Fruit fly (Drosophila melanogaster) whole organism, embryonic: Measurements from ENCODE around the gene nanos.

Experiments used
- ATbp ChIP-seq: fragments of 200-800 bp; sonication (Bioruptor generic); optimal IDR thresholded peaks from 2 replicates; lab custom pipeline; 2017; ENCODE audit warnings: missing biosample characterization, mild to moderate bottlenecking, missing genetic modification characterization, missing genetic modification reagents
- Atf-2 ChIP-seq: fragments of 200-800 bp; sonication (Bioruptor generic); optimal IDR thresholded peaks from 2 replicates; lab custom pipeline; 2016; ENCODE audit warnings: missing biosample characterization, missing genetic modification characterization
- B-H1 ChIP-seq: fragments of 200-800 bp; sonication (Bioruptor generic); IDR thresholded peaks from 3 replicates; pipeline ENCODE4 v1.3.6; 2022; ENCODE audit warnings: missing biosample characterization, missing genetic modification characterization
- C15 ChIP-seq: fragments of 200-800 bp; sonication (Bioruptor generic); IDR thresholded peaks from 3 replicates; pipeline ENCODE4 v1.3.6; 2022; ENCODE audit warnings: missing biosample characterization, missing genetic modification characterization
- CG10209 ChIP-seq: fragments of 200-800 bp; sonication (Bioruptor generic); optimal IDR thresholded peaks from 3 replicates; lab custom pipeline; 2017; ENCODE audit warnings: missing biosample characterization, mild to moderate bottlenecking, missing genetic modification characterization, missing genetic modification reagents
- CG10366 ChIP-seq: fragments of 200-800 bp; sonication (Bioruptor generic); IDR thresholded peaks from 2 replicates; pipeline ENCODE4 v1.3.6; 2022; ENCODE audit warnings: missing biosample characterization, missing genetic modification characterization
- CG11093 ChIP-seq: fragments of 200-800 bp; sonication (Bioruptor generic); IDR thresholded peaks from 3 replicates; pipeline ENCODE4 v1.3.6; 2022; ENCODE audit warnings: missing biosample characterization, missing genetic modification characterization
- CG11560 ChIP-seq: fragments of 200-800 bp; sonication (Bioruptor generic); IDR thresholded peaks from 3 replicates; pipeline ENCODE4 v1.3.6; 2022; ENCODE audit warnings: missing biosample characterization, missing genetic modification characterization
- CG13424 ChIP-seq: fragments of 200-800 bp; sonication (Bioruptor generic); optimal IDR thresholded peaks from 2 replicates; lab custom pipeline; 2019; ENCODE audit warnings: missing biosample characterization, mild to moderate bottlenecking, missing genetic modification characterization, moderate library complexity
- CG13775 ChIP-seq: fragments of 200-800 bp; sonication (Bioruptor generic); optimal IDR thresholded peaks from 3 replicates; lab custom pipeline; 2017; ENCODE audit warnings: missing biosample characterization, mild to moderate bottlenecking, missing genetic modification characterization
- CG2712 ChIP-seq: fragments of 200-800 bp; optimal IDR thresholded peaks from 3 replicates; lab custom pipeline; 2019; ENCODE audit warnings: missing biosample characterization, mild to moderate bottlenecking, missing genetic modification characterization, moderate library complexity
- CG31388 ChIP-seq: fragments of 200-800 bp; sonication (Bioruptor generic); optimal IDR thresholded peaks from 2 replicates; lab custom pipeline; 2016; ENCODE audit warnings: missing biosample characterization, missing genetic modification characterization
- CG31441 ChIP-seq: fragments of 200-800 bp; sonication (Bioruptor generic); IDR thresholded peaks from 2 replicates; pipeline ENCODE4 v1.3.6; 2022; ENCODE audit warnings: missing biosample characterization, missing genetic modification characterization
- CG4424 ChIP-seq: fragments of 200-800 bp; sonication (Bioruptor generic); optimal IDR thresholded peaks from 3 replicates; lab custom pipeline; 2016; ENCODE audit warnings: missing biosample characterization, missing genetic modification characterization
- CG7357 ChIP-seq: fragments of 200-800 bp; sonication (Bioruptor generic); IDR thresholded peaks from 3 replicates; pipeline ENCODE4 v1.3.6; 2022; ENCODE audit warnings: missing biosample characterization, missing genetic modification characterization
- CG7372 ChIP-seq: fragments of 200-800 bp; sonication (Bioruptor generic); IDR thresholded peaks from 2 replicates; pipeline ENCODE4 v1.3.6; 2022; ENCODE audit warnings: missing biosample characterization, missing genetic modification characterization
- CG7839 ChIP-seq: fragments of 200-800 bp; sonication (Bioruptor generic); optimal IDR thresholded peaks from 3 replicates; lab custom pipeline; 2018; ENCODE audit warnings: missing biosample characterization, mild to moderate bottlenecking, missing genetic modification characterization, moderate library complexity
- Chrac-16 ChIP-seq: fragments of 200-800 bp; sonication (Bioruptor generic); optimal IDR thresholded peaks from 3 replicates; lab custom pipeline; 2016; ENCODE audit warnings: missing biosample characterization, missing genetic modification characterization
- CoRest ChIP-seq: fragments of 200-800 bp; sonication (Bioruptor generic); optimal IDR thresholded peaks from 3 replicates; lab custom pipeline; 2018; ENCODE audit warnings: missing biosample characterization, mild to moderate bottlenecking, missing genetic modification characterization, moderate library complexity
- Eip74EF ChIP-seq, 2 experiments: fragments of 200-800 bp in 1 of 2; fragments of >200 bp in 1 of 2; sonication (Bioruptor generic) in 1 of 2; optimal IDR thresholded peaks; 2 replicates each; lab custom pipeline; 2017 to 2019; ENCODE audit warnings: missing biosample characterization in 2 of 2, missing genetic modification characterization in 2 of 2, mild to moderate bottlenecking in 1 of 2, moderate library complexity in 1 of 2
- HLH4C ChIP-seq: fragments of 200-800 bp; sonication (Bioruptor generic); IDR thresholded peaks from 3 replicates; pipeline ENCODE4 v1.3.6; 2022; ENCODE audit warnings: missing biosample characterization, missing genetic modification characterization; ENCODE audit not compliant: partially characterized antibody
- Hr51 ChIP-seq, 2 experiments: fragments of 200-800 bp; sonication (Bioruptor generic); optimal IDR thresholded peaks; 2 replicates in 1 of 2; 3 replicates in 1 of 2; lab custom pipeline; 2016 to 2018; ENCODE audit warnings: missing biosample characterization in 2 of 2, missing genetic modification characterization in 2 of 2, mild to moderate bottlenecking in 1 of 2, moderate library complexity in 1 of 2
- Jarid2 ChIP-seq: fragments of 200-800 bp; sonication (Bioruptor generic); optimal IDR thresholded peaks from 3 replicates; lab custom pipeline; 2017; ENCODE audit warnings: mild to moderate bottlenecking, missing biosample characterization, missing genetic modification reagents, missing genetic modification characterization
- NFAT ChIP-seq: fragments of 200-800 bp; sonication (Bioruptor generic); IDR thresholded peaks from 2 replicates; pipeline ENCODE4 v1.3.6; 2022; ENCODE audit warnings: missing biosample characterization, missing genetic modification characterization
- PHDP ChIP-seq: fragments of 200-800 bp; sonication (Bioruptor generic); optimal IDR thresholded peaks from 3 replicates; lab custom pipeline; 2018; ENCODE audit warnings: missing biosample characterization, mild to moderate bottlenecking, missing genetic modification characterization, moderate library complexity
- Sox102F ChIP-seq: fragments of 200-800 bp; sonication (Bioruptor generic); optimal IDR thresholded peaks from 2 replicates; lab custom pipeline; 2018; ENCODE audit warnings: missing biosample characterization, mild to moderate bottlenecking, missing genetic modification characterization, moderate library complexity
- Vsx1 ChIP-seq: fragments of 200-800 bp; sonication (Bioruptor generic); optimal IDR thresholded peaks from 2 replicates; lab custom pipeline; 2017; ENCODE audit warnings: missing biosample characterization, mild to moderate bottlenecking, missing genetic modification characterization, missing genetic modification reagents
- Xbp1 ChIP-seq: fragments of 200-800 bp; sonication (Bioruptor generic); optimal IDR thresholded peaks from 3 replicates; lab custom pipeline; 2016; ENCODE audit warnings: missing biosample characterization, mild to moderate bottlenecking, missing genetic modification characterization
- bcd ChIP-seq: fragments of 200-800 bp; sonication (Bioruptor generic); optimal IDR thresholded peaks from 2 replicates; lab custom pipeline; 2017; ENCODE audit warnings: missing biosample characterization, mild to moderate bottlenecking, missing genetic modification characterization
- chif ChIP-seq, 2 experiments: fragments of 200-800 bp; sonication (Bioruptor generic); optimal IDR thresholded peaks; 3 replicates each; lab custom pipeline; 2016; ENCODE audit warnings: missing biosample characterization in 2 of 2, missing genetic modification characterization in 2 of 2
- en ChIP-seq: fragments of 200-800 bp; sonication (Bioruptor generic); optimal IDR thresholded peaks from 2 replicates; lab custom pipeline; 2016; ENCODE audit warnings: missing biosample characterization, missing genetic modification characterization
- exex ChIP-seq: fragments of 200-800 bp; sonication (Bioruptor generic); optimal IDR thresholded peaks from 4 replicates; lab custom pipeline; 2018; ENCODE audit warnings: missing biosample characterization, mild to moderate bottlenecking, missing genetic modification characterization, moderate library complexity
- gce ChIP-seq: fragments of 200-800 bp; sonication (Bioruptor generic); IDR thresholded peaks from 3 replicates; pipeline ENCODE4 v1.3.6; 2022; ENCODE audit warnings: missing biosample characterization, missing genetic modification characterization
- gcm ChIP-seq: fragments of 200-800 bp; sonication (Bioruptor generic); optimal IDR thresholded peaks from 2 replicates; lab custom pipeline; 2019; ENCODE audit warnings: missing biosample characterization, mild to moderate bottlenecking, missing genetic modification characterization, moderate library complexity
- grau ChIP-seq: fragments of 200-800 bp; optimal IDR thresholded peaks from 3 replicates; lab custom pipeline; 2019; ENCODE audit warnings: missing biosample characterization, mild to moderate bottlenecking, missing genetic modification characterization, moderate library complexity
- grn ChIP-seq: fragments of 200-800 bp; sonication (Bioruptor generic); optimal IDR thresholded peaks from 3 replicates; lab custom pipeline; 2017; ENCODE audit warnings: missing biosample characterization, missing genetic modification characterization
- gsb-n ChIP-seq: fragments of 200-800 bp; sonication (Bioruptor generic); optimal IDR thresholded peaks from 3 replicates; lab custom pipeline; 2018; ENCODE audit warnings: missing biosample characterization, mild to moderate bottlenecking, missing genetic modification characterization
- jing ChIP-seq: fragments of 200-800 bp; sonication (Bioruptor generic); optimal IDR thresholded peaks from 2 replicates; lab custom pipeline; 2018; ENCODE audit warnings: missing biosample characterization, mild to moderate bottlenecking, missing genetic modification characterization
- jumu ChIP-seq: fragments of 200-800 bp; sonication (Bioruptor generic); optimal IDR thresholded peaks from 3 replicates; lab custom pipeline; 2016; ENCODE audit warnings: missing biosample characterization, missing genetic modification characterization
- knrl ChIP-seq: fragments of 200-800 bp; sonication (Bioruptor generic); IDR thresholded peaks from 3 replicates; pipeline ENCODE4 v1.3.6; 2022; ENCODE audit warnings: missing biosample characterization, missing genetic modification characterization; ENCODE audit not compliant: partially characterized antibody
- lmd ChIP-seq: fragments of 200-800 bp; sonication (Bioruptor generic); IDR thresholded peaks from 2 replicates; pipeline ENCODE4 v1.3.6; 2022; ENCODE audit warnings: missing biosample characterization, missing genetic modification characterization
- run ChIP-seq: fragments of 200-800 bp; sonication (Bioruptor generic); optimal IDR thresholded peaks from 3 replicates; lab custom pipeline; 2018; ENCODE audit warnings: missing biosample characterization, mild to moderate bottlenecking, missing genetic modification characterization
- schlank ChIP-seq: fragments of 200-800 bp; sonication (Bioruptor generic); optimal IDR thresholded peaks from 2 replicates; lab custom pipeline; 2018; ENCODE audit warnings: missing biosample characterization, mild to moderate bottlenecking, missing genetic modification characterization
- scrt ChIP-seq: fragments of 200-800 bp; sonication (Bioruptor generic); optimal IDR thresholded peaks from 2 replicates; lab custom pipeline; 2018; ENCODE audit warnings: missing biosample characterization, mild to moderate bottlenecking, missing genetic modification characterization, moderate library complexity
- stc ChIP-seq: fragments of 200-800 bp; sonication (Bioruptor generic); IDR thresholded peaks from 2 replicates; pipeline ENCODE4 v1.3.6; 2022; ENCODE audit warnings: missing biosample characterization, missing genetic modification characterization
- unpg ChIP-seq: fragments of 200-800 bp; sonication (Bioruptor generic); optimal IDR thresholded peaks from 3 replicates; lab custom pipeline; 2018; ENCODE audit warnings: missing biosample characterization, mild to moderate bottlenecking, missing genetic modification characterization, moderate library complexity
- yki ChIP-seq: fragments of >200 bp; optimal IDR thresholded peaks from 3 replicates; lab custom pipeline; 2018

nanos gene

DNA sequence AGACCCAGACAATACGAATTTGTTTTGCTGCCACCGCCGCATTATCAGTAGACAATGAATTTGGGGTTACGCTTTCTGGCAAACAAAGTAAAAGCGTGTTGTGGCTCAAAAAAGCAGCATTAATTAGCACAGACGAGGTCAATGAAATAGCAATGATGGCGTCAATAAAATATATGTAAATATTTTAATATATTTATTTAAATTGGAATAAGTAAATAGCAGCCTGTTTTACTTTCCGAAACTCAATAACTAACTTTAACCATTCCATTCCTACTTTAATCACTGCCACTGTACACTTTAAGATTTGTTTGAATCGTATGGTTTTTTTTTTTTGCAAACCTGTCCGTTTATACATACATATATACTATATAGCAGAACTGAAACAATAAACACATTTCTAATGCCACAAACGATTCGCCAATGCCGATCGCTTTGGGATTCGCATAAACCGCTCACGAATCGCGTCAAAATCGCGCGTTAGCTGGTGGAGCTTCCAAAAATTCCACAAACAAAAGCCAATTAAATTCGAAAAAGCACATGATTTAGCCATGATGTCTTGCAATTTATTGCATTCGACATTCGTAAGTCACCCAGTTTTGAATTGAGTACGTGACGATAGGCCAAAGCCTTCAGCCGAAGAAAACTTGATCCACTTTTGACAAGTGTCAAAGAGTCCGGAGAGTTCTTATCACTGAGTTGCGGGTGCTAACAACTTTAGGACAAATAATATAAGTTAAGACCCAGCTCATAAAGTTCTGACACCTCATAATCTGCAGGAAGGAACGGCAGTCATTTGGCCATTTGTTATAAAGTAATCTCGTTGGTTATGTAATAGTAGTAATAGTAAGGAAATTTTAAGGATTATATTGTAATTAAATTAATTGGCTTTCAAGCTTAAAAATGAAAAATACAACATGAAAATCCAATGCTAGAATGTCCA, 4.9 kb upstream of the nanos start (continued):
- TF ChIP-seq CG31441 (GFP tag; lab: Robert Waterston, UW) (0 out of 2 replicates have a peak, but pooled peaks have one; percentile 24), C15 (GFP tag; lab: Robert Waterston, UW) (0 out of 3 replicates have a peak, but pooled peaks have one; percentile 6), NFAT (GFP tag; lab: Robert Waterston, UW) (peak; percentile 55; the same call in 1 of the 2 replicates), jumu (GFP tag; lab: Kevin White, UChicago) (no peak), stc (GFP tag; lab: Robert Waterston, UW) (peak; percentile 46), CG13424 (tag; lab: Kevin White, UChicago) (peak; percentile 27), CoRest (tag; lab: Kevin White, UChicago) (peak; percentile 43), jing (GFP tag; lab: Kevin White, UChicago) (no peak), CG11560 (no peak), CG10366 (GFP tag; lab: Robert Waterston, UW) (peak; percentile 41), CG7839 (tag; lab: Kevin White, UChicago) (peak; percentile 53), Vsx1 (GFP tag; lab: Kevin White, UChicago) (peak; percentile 36), knrl (no peak), exex (tag; lab: Kevin White, UChicago) (no peak), Chrac-16 (GFP tag; lab: Kevin White, UChicago) (no peak), gsb-n (tag; lab: Kevin White, UChicago) (no peak), bcd (peak; percentile 24), chif (GFP tag; optimal IDR thresholded peaks at IDR 0.05; lab: Kevin White, UChicago) (no peak), scrt (GFP tag; lab: Kevin White, UChicago) (no peak), en (GFP tag; lab: Kevin White, UChicago) (no peak), CG31388 (GFP tag; lab: Kevin White, UChicago) (no peak), Atf-2 (no peak), CG13775 (GFP tag; lab: Kevin White, UChicago) (no peak), CG7357 (GFP tag; lab: Robert Waterston, UW) (0 out of 3 replicates have a peak, but pooled peaks have one; percentile 36), CG4424 (GFP tag; lab: Kevin White, UChicago) (no peak), Eip74EF (GFP tag; optimal IDR thresholded peaks at IDR 0.05; lab: Kevin White, UChicago) (peak in 1 of 2 experiments; percentile 0), ATbp (peak; percentile 9), schlank (tag; lab: Kevin White, UChicago) (peak; percentile 13), unpg (GFP tag; lab: Kevin White, UChicago) (peak; percentile 54), run (tag; lab: Kevin White, UChicago) (no peak), HLH4C (GFP tag; lab: Robert Waterston, UW) (no peak), CG7372 (GFP tag; lab: Robert Waterston, UW) (peak; percentile 54; the same call in 1 of the 2 replicates), Sox102F (GFP tag; lab: Kevin White, UChicago) (peak; percentile 63), Xbp1 (GFP tag; lab: Kevin White, UChicago) (peak; percentile 25), gce (GFP tag; lab: Robert Waterston, UW) (no peak), B-H1 (GFP tag; lab: Robert Waterston, UW) (peak; percentile 40; the same call in 1 of the 3 replicates), gcm (GFP tag; lab: Kevin White, UChicago) (no peak), Hr51 (GFP tag; optimal IDR thresholded peaks at IDR 0.05; lab: Kevin White, UChicago) (peak in 1 of 2 experiments; percentile 54), CG11093 (0 out of 3 replicates have a peak, but pooled peaks have one; percentile 13), yki (lab: Kevin White, UChicago) (no peak), lmd (GFP tag; lab: Robert Waterston, UW) (peak; percentile 28; the same call in 1 of the 2 replicates), PHDP (tag; lab: Kevin White, UChicago) (peak; percentile 58), Jarid2 (GFP tag; lab: Kevin White, UChicago) (no peak), CG2712 (tag; lab: Kevin White, UChicago) (peak; percentile 17), CG10209 (GFP tag; lab: Kevin White, UChicago) (peak; percentile 30), grn (no peak), grau (tag; lab: Kevin White, UChicago) (peak; percentile 46)
